Worm (Caenorhabditis elegans): ENCODE measurements around the gene ceeh-2.

The ceeh-2 gene

DNA sequence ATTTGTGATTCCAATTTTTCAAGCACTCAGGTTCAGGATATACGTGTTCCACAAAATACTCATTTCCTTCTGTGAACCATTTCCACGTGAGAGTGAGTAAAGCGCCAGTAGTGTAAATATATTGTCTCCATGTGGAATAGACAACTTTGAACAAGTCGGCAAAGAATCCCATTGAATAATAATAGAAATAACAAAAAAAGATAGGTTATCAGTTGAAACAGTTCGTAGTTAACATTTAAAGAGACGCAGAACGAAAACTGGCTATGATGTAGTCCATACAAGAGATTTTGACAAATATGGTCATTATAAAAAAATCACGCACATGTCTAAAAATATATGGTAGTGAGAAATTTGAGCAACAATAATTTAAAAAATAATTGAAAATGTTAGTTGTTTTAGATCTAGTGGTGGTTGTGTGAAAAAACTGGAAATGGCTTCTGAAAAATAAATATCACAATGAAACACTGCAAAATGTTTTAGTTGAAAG, at the start of gene ceeh-2:
TSS of gene ceeh-2 (minus strand) at position 437 of the 487 bp plus-strand sequence.
- no peak for TF ChIP-seq mep-1 (tag; optimal IDR thresholded peaks at IDR 0.05)
- no peak for TF ChIP-seq cnd-1 (tag; optimal IDR thresholded peaks at IDR 0.05)
- no peak for TF ChIP-seq lin-13 (tag; optimal IDR thresholded peaks at IDR 0.05)
- no peak for TF ChIP-seq M03D4.4 (tag; optimal IDR thresholded peaks at IDR 0.05)
- TF ChIP-seq unc-39 (tag; optimal IDR thresholded peaks at IDR 0.05) = no peak
- TF ChIP-seq pha-4 (tag; optimal IDR thresholded peaks at IDR 0.05) = no peak
- no peak for TF ChIP-seq ceh-43 (GFP tag; optimal IDR thresholded peaks at IDR 0.05)
- TF ChIP-seq nhr-76 (tag; optimal IDR thresholded peaks at IDR 0.05) = no peak
- TF ChIP-seq blmp-1 (tag; optimal IDR thresholded peaks at IDR 0.05) = no peak
- TF ChIP-seq elt-3 (tag; optimal IDR thresholded peaks at IDR 0.05) = no peak
- TF ChIP-seq bed-3 (GFP tag; optimal IDR thresholded peaks at IDR 0.05) = no peak
- no peak for TF ChIP-seq flh-1 (GFP tag; optimal IDR thresholded peaks at IDR 0.05)
- TF ChIP-seq ztf-11 (tag; optimal IDR thresholded peaks at IDR 0.05) = no peak
- no peak for TF ChIP-seq nhr-2 (tag; optimal IDR thresholded peaks at IDR 0.05)
- TF ChIP-seq hlh-1 (tag; optimal IDR thresholded peaks at IDR 0.05) = no peak

DNA sequence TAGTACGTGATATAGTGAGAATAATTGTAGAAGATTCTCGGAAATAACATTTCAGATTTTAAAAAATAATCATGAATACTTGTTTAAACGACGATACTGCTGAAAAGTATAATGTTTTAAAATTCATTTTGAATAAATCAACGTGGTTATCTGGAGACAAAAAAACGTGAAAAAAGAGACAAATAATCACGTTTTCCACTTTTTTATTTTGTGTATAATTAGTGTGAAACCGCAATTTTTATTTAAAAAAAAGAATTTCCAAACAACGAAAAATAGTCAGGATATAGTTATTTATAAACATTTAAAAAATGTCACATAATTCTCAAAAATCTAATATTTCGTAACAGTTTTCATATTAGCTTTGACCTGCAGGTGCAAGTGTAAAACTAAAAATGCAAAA, 48.6 kb upstream of the ceeh-2 start, which contains the start of gene F15H10.7:
TSS of gene F15H10.7 (minus strand) at position 101 of the 400 bp plus-strand sequence.
- TF ChIP-seq unc-62 (GFP tag; optimal IDR thresholded peaks at IDR 0.05) (no peak), ceh-83 (GFP tag; optimal IDR thresholded peaks at IDR 0.05) (no peak), M03D4.4 (tag; optimal IDR thresholded peaks at IDR 0.05) (no peak), drap-1 (GFP tag; optimal IDR thresholded peaks at IDR 0.05) (no peak), sem-2 (GFP tag; optimal IDR thresholded peaks at IDR 0.05) (no peak), blmp-1 (tag; optimal IDR thresholded peaks at IDR 0.05) (no peak), mep-1 (tag; optimal IDR thresholded peaks at IDR 0.05) (no peak), ceh-39 (tag; optimal IDR thresholded peaks at IDR 0.05) (no peak), tbx-8 (GFP tag; optimal IDR thresholded peaks at IDR 0.05) (no peak), nhr-28 (tag; optimal IDR thresholded peaks at IDR 0.05) (no peak), nhr-2 (tag; optimal IDR thresholded peaks at IDR 0.05) (no peak), lsy-2 (tag; optimal IDR thresholded peaks at IDR 0.05) (no peak), elt-3 (tag; optimal IDR thresholded peaks at IDR 0.05) (no peak), hlh-1 (tag; optimal IDR thresholded peaks at IDR 0.05) (no peak)

DNA sequence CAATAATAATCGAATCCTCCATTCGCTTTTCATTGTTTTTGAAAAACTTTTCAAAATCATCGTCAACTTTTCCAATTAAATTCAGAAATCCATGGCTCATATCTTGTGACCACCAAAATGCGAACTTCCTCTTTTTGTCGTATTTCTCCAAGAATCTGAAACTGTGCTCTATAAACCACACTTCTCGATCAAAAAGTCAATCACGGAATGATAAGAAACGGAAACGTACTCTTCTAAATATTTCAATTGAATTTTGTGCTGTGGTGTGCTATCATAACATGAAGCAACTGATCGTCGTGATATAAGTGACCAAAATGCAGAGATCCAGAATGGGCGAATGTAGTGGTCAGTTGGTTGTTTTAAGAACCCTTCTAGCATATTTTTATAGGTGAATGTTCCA, 47.0 kb upstream of the ceeh-2 start:
- no peak for TF ChIP-seq pha-4 (tag; optimal IDR thresholded peaks at IDR 0.05)
- no peak for TF ChIP-seq unc-62 (GFP tag; optimal IDR thresholded peaks at IDR 0.05)
- no peak for TF ChIP-seq tbx-8 (GFP tag; optimal IDR thresholded peaks at IDR 0.05)
- TF ChIP-seq flh-1 (GFP tag; optimal IDR thresholded peaks at IDR 0.05) = no peak
- no peak for TF ChIP-seq ham-2 (GFP tag; optimal IDR thresholded peaks at IDR 0.05)
- no peak for TF ChIP-seq ces-1 (GFP tag; optimal IDR thresholded peaks at IDR 0.05)
- TF ChIP-seq snpc-4 (tag; optimal IDR thresholded peaks at IDR 0.05) = no peak
- TF ChIP-seq unc-39 (tag; optimal IDR thresholded peaks at IDR 0.05) = no peak
- TF ChIP-seq nhr-28 (tag; optimal IDR thresholded peaks at IDR 0.05) = no peak
- no peak for TF ChIP-seq zip-8 (tag; optimal IDR thresholded peaks at IDR 0.05)
- TF ChIP-seq lsy-2 (tag; optimal IDR thresholded peaks at IDR 0.05) = no peak
- no peak for TF ChIP-seq mab-5 (tag; optimal IDR thresholded peaks at IDR 0.05)
- no peak for TF ChIP-seq sem-2 (GFP tag; optimal IDR thresholded peaks at IDR 0.05)
- no peak for TF ChIP-seq ceh-39 (tag; optimal IDR thresholded peaks at IDR 0.05)
- no peak for TF ChIP-seq lin-13 (tag; optimal IDR thresholded peaks at IDR 0.05)
- TF ChIP-seq cnd-1 (tag; optimal IDR thresholded peaks at IDR 0.05) = no peak
- no peak for TF ChIP-seq hlh-1 (tag; optimal IDR thresholded peaks at IDR 0.05)
- TF ChIP-seq sptf-1 (tag; optimal IDR thresholded peaks at IDR 0.05) = no peak
- no peak for TF ChIP-seq mls-2 (tag; optimal IDR thresholded peaks at IDR 0.05)

DNA sequence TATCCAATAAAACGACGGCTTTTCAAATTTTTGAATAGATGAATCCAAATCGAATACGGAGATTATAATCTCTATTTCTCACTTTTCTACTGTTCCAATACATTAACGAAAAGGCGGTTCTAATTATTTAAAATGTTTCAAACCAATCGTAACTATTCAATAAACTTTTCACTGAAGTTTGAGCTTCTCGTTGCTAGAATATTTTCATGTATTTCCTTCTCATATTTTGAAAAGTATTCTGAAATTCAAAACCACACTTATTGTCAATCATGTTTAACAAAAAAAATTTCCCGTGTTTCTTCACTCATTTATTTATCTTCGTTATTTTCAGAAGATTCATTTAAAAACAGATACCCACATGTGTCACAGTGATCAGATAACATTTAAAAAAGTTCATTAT, 45.1 kb upstream of the ceeh-2 start, which contains the start of gene F15H10.8:
TSS of gene F15H10.8 (minus strand) at position 101 of the 400 bp plus-strand sequence.
- TF ChIP-seq unc-62 (GFP tag; optimal IDR thresholded peaks at IDR 0.05) = no peak
- no peak for TF ChIP-seq elt-3 (tag; optimal IDR thresholded peaks at IDR 0.05)
- no peak for TF ChIP-seq drap-1 (GFP tag; optimal IDR thresholded peaks at IDR 0.05)
- TF ChIP-seq lin-32 (GFP tag; optimal IDR thresholded peaks at IDR 0.05) = no peak
- no peak for TF ChIP-seq unc-120 (tag; optimal IDR thresholded peaks at IDR 0.05; ENCODE audit: poor library complexity, severe bottlenecking)
- TF ChIP-seq mls-2 (tag; optimal IDR thresholded peaks at IDR 0.05) = no peak
- TF ChIP-seq mep-1 (tag; optimal IDR thresholded peaks at IDR 0.05) = no peak
- TF ChIP-seq nhr-237 (tag; optimal IDR thresholded peaks at IDR 0.05) = no peak
- TF ChIP-seq mab-5 (tag; optimal IDR thresholded peaks at IDR 0.05) = no peak
